Fruit fly (Drosophila melanogaster): Measurements from ENCODE around the gene Proc.

Proc gene

dm6 chr2L:7890654-7891114 is 19.5 kb upstream of the Proc start, which contains the start of gene Spn28Db (continued):
- TF ChIP-seq CG7372 (GFP tag; IDR thresholded peaks at IDR 0.05), result no peak
- TF ChIP-seq lmd (GFP tag; IDR thresholded peaks at IDR 0.05), result no peak
- no peak for TF ChIP-seq CG11247 (GFP tag; IDR thresholded peaks at IDR 0.05)
- TF ChIP-seq bab2 (GFP tag; optimal IDR thresholded peaks at IDR 0.05), result no peak
- no peak for TF ChIP-seq jumu (GFP tag; optimal IDR thresholded peaks at IDR 0.05)
- no peak for TF ChIP-seq GATAe (GFP tag; conservative IDR thresholded peaks at IDR 0.05)
- TF ChIP-seq CG17186 (GFP tag; optimal IDR thresholded peaks at IDR 0.05), result no peak
- TF ChIP-seq klu (GFP tag; IDR thresholded peaks at IDR 0.05), result no peak
- TF ChIP-seq gcm (GFP tag; optimal IDR thresholded peaks at IDR 0.05), result no peak
- no peak for TF ChIP-seq grn (GFP tag; optimal IDR thresholded peaks at IDR 0.05)
- no peak for TF ChIP-seq ftz-f1 (GFP tag; optimal IDR thresholded peaks at IDR 0.05)
- TF ChIP-seq D19A (tag; optimal IDR thresholded peaks at IDR 0.05), result peak; percentile 3
- no peak for TF ChIP-seq CG13894 (tag; optimal IDR thresholded peaks at IDR 0.05)
- TF ChIP-seq Blimp-1 (GFP tag; optimal IDR thresholded peaks at IDR 0.05), result no peak
- peak; percentile 18 for TF ChIP-seq gfzf (GFP tag; optimal IDR thresholded peaks at IDR 0.05)
- TF ChIP-seq CG2678 (tag; optimal IDR thresholded peaks at IDR 0.05), result no peak
- no peak for TF ChIP-seq Hsf (GFP tag; optimal IDR thresholded peaks at IDR 0.05)
- no peak for TF ChIP-seq CG8281 (tag; optimal IDR thresholded peaks at IDR 0.05)
- no peak for TF ChIP-seq CG8089 (GFP tag; optimal IDR thresholded peaks at IDR 0.05)
- no peak for TF ChIP-seq CG15073 (GFP tag; optimal IDR thresholded peaks at IDR 0.05)
- TF ChIP-seq nerfin-1 (tag; optimal IDR thresholded peaks at IDR 0.05), result no peak
- TF ChIP-seq Scr (GFP tag; IDR thresholded peaks at IDR 0.05; ENCODE audit: partially characterized antibody), result peak; percentile 29; the same call in 1 of the 2 replicates
- no peak for TF ChIP-seq CG6813 (GFP tag; optimal IDR thresholded peaks at IDR 0.05)
- TF ChIP-seq ewg (GFP tag; optimal IDR thresholded peaks at IDR 0.05), result no peak
- no peak for TF ChIP-seq CG11456 (GFP tag; IDR thresholded peaks at IDR 0.05)
- TF ChIP-seq MTF-1 (GFP tag; optimal IDR thresholded peaks at IDR 0.05; ENCODE audit: borderline replicate concordance), result no peak
- no peak for TF ChIP-seq CG11696 (GFP tag; IDR thresholded peaks at IDR 0.05)
- no peak for TF ChIP-seq CG7928 (GFP tag; optimal IDR thresholded peaks at IDR 0.05)
- TF ChIP-seq zf30C (GFP tag; optimal IDR thresholded peaks at IDR 0.05), result no peak
- no peak for TF ChIP-seq sr (GFP tag; IDR thresholded peaks at IDR 0.05)
- TF ChIP-seq Dfd (GFP tag; optimal IDR thresholded peaks at IDR 0.05), result no peak
- TF ChIP-seq B-H2 (GFP tag; optimal IDR thresholded peaks at IDR 0.05), result peak; percentile 20
- no peak for TF ChIP-seq kay (GFP tag; optimal IDR thresholded peaks at IDR 0.05)
- no peak for TF ChIP-seq CG3065 (GFP tag; optimal IDR thresholded peaks at IDR 0.05)

DNA sequence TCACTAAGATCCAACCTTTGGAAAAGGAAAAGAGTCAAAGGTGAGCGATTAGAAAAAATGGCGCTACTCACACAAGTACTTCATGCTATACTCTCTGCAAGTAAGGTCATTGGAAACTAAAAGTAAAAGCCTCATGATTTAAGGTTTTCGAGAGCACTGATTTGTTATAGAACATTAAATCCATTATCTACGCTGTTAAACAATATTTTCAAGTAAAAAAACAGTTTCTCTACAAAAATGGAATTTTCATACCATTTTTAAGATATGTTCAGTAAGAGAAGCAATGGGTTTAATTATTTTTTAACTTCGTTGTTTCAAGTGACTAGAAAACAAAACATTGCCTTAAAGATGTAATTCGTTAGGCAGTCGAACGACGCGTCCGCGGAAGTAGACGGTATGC is 17.8 kb upstream of the Proc start, which contains the start of gene Spn28Da:
Gene Spn28Da (minus strand): TSS at position 101 of the 400 bp plus-strand sequence.
- TF ChIP-seq Side (GFP tag; optimal IDR thresholded peaks at IDR 0.05) (no peak), CG12236 (GFP tag; optimal IDR thresholded peaks at IDR 0.05) (no peak), HLHmδ (GFP tag; optimal IDR thresholded peaks at IDR 0.05) (no peak), bowl (GFP tag; IDR thresholded peaks at IDR 0.05) (no peak), CG30020 (tag; optimal IDR thresholded peaks at IDR 0.05) (no peak), ham (GFP tag; IDR thresholded peaks at IDR 0.05) (no peak), Chrac-16 (GFP tag; optimal IDR thresholded peaks at IDR 0.05) (no peak), cwo (GFP tag; optimal IDR thresholded peaks at IDR 0.05) (no peak), br (optimal IDR thresholded peaks at IDR 0.05) (no peak)

Measured in whole organism, embryonic.